Worm (Caenorhabditis elegans) whole organism, L4 larva: ENCODE measurements around the gene srx-12.

Source experiments
- F37D6.2 ChIP-seq: sonication (generic microtip); optimal IDR thresholded peaks from 2 replicates; lab custom pipeline; 2016; ENCODE audit warnings: mild to moderate bottlenecking, missing genetic modification characterization, missing compliant biosample characterization
- ZK546.5 ChIP-seq, 2 experiments: sonication (generic microtip); optimal IDR thresholded peaks; 2 replicates each; lab custom pipeline; 2017; ENCODE audit warnings: missing biosample characterization in 2 of 2, missing genetic modification characterization in 2 of 2
- aha-1 ChIP-seq: fragments of 150-350 bp; peaks from one replicate; lab custom pipeline; 2014; ENCODE audit warnings: missing biosample characterization, missing genetic modification characterization
- ama-1 ChIP-seq: fragments of 150-350 bp; optimal IDR thresholded peaks from 2 replicates; lab custom pipeline; 2014; ENCODE audit warnings: inconsistent platforms, mixed read lengths
- attf-4 ChIP-seq: sonication (generic microtip); optimal IDR thresholded peaks from 3 replicates; lab custom pipeline; 2017; ENCODE audit warnings: missing biosample characterization, missing genetic modification characterization
- ceh-20 ChIP-seq: fragments of 200-800 bp; sonication (Bioruptor generic); IDR thresholded peaks from 2 replicates; pipeline ENCODE4 v1.3.6; 2022; ENCODE audit warnings: missing genetic modification reagents, missing genetic modification characterization, missing compliant biosample characterization
- ceh-28 ChIP-seq: fragments of 150-350 bp; optimal IDR thresholded peaks from 2 replicates; lab custom pipeline; 2014; ENCODE audit warnings: missing biosample characterization, missing genetic modification reagents, missing genetic modification characterization
- ceh-82 ChIP-seq: sonication (generic microtip); optimal IDR thresholded peaks from 2 replicates; lab custom pipeline; 2017; ENCODE audit warnings: missing biosample characterization, missing genetic modification characterization
- ctbp-1 ChIP-seq: fragments of 200-800 bp; sonication (Bioruptor generic); IDR thresholded peaks from 2 replicates; pipeline ENCODE4 v1.3.6; 2022; ENCODE audit warnings: missing genetic modification reagents, missing genetic modification characterization, missing compliant biosample characterization
- dmd-6 ChIP-seq: fragments of 200-800 bp; sonication (Bioruptor generic); IDR thresholded peaks from 2 replicates; pipeline ENCODE4 v1.3.6; 2022; ENCODE audit warnings: missing genetic modification reagents, missing genetic modification characterization, missing compliant biosample characterization
- dpl-1 ChIP-seq: fragments of 150-350 bp; optimal IDR thresholded peaks from 2 replicates; lab custom pipeline; 2014; ENCODE audit warnings: missing biosample characterization, missing genetic modification reagents, missing genetic modification characterization
- duxl-1 ChIP-seq: sonication (generic microtip); optimal IDR thresholded peaks from 2 replicates; lab custom pipeline; 2016; ENCODE audit warnings: mild to moderate bottlenecking, missing genetic modification characterization, moderate library complexity, missing compliant biosample characterization; ENCODE audit not compliant: poor library complexity
- egl-43 ChIP-seq: fragments of 200-800 bp; sonication (Bioruptor generic); IDR thresholded peaks from 2 replicates; pipeline ENCODE4 v1.3.6; 2022; ENCODE audit warnings: missing genetic modification reagents, missing genetic modification characterization, missing compliant biosample characterization
- fkh-10 ChIP-seq: fragments of 150-350 bp; optimal IDR thresholded peaks from 2 replicates; lab custom pipeline; 2014; ENCODE audit warnings: missing biosample characterization, missing genetic modification reagents, missing genetic modification characterization
- fos-1 ChIP-seq: fragments of 150-350 bp; optimal IDR thresholded peaks from 2 replicates; lab custom pipeline; 2014; ENCODE audit warnings: missing biosample characterization, missing genetic modification characterization
- hif-1 ChIP-seq, 2 experiments: sonication (generic microtip); optimal IDR thresholded peaks; 2 replicates each; lab custom pipeline; 2016 to 2017; ENCODE audit warnings: missing compliant biosample characterization in 2 of 2, missing genetic modification characterization in 2 of 2, missing genetic modification reagents in 2 of 2, missing genotype in 2 of 2, mild to moderate bottlenecking in 1 of 2
- hlh-11 ChIP-seq: fragments of 200-800 bp; sonication (Bioruptor generic); optimal IDR thresholded peaks from 2 replicates; lab custom pipeline; 2018; ENCODE audit warnings: mild to moderate bottlenecking, missing genetic modification characterization, missing compliant biosample characterization
- hlh-30 ChIP-seq: sonication (generic microtip); optimal IDR thresholded peaks from 2 replicates; lab custom pipeline; 2017; ENCODE audit warnings: antibody characterized with exemption, mild to moderate bottlenecking, missing genetic modification characterization, missing compliant biosample characterization; ENCODE audit not compliant: insufficient read depth
- hmg-1.1 ChIP-seq: fragments of 200-800 bp; sonication (Bioruptor generic); IDR thresholded peaks from 2 replicates; pipeline ENCODE4 v1.3.6; 2022; ENCODE audit warnings: missing genetic modification reagents, missing genetic modification characterization, missing compliant biosample characterization
- jun-1 ChIP-seq: fragments of 150-350 bp; optimal IDR thresholded peaks from 2 replicates; lab custom pipeline; 2014; ENCODE audit warnings: missing biosample characterization, missing genetic modification reagents, missing genetic modification characterization
- lin-1 ChIP-seq: fragments of 200-800 bp; sonication (Bioruptor generic); IDR thresholded peaks from 2 replicates; pipeline ENCODE4 v1.3.6; 2022; ENCODE audit warnings: missing genetic modification reagents, missing genetic modification characterization, missing compliant biosample characterization
- lin-13 ChIP-seq: fragments of 150-350 bp; optimal IDR thresholded peaks from 2 replicates; lab custom pipeline; 2014; ENCODE audit warnings: missing biosample characterization, missing genetic modification reagents, missing genetic modification characterization
- lin-29 ChIP-seq: fragments of 200-800 bp; sonication (Bioruptor generic); IDR thresholded peaks from 2 replicates; pipeline ENCODE4 v1.3.6; 2022; ENCODE audit warnings: missing genetic modification reagents, missing genetic modification characterization, missing compliant biosample characterization
- lin-38 ChIP-seq: fragments of 200-800 bp; sonication (Bioruptor generic); IDR thresholded peaks from 2 replicates; pipeline ENCODE4 v1.3.6; 2022; ENCODE audit warnings: missing genetic modification reagents, missing genetic modification characterization, missing compliant biosample characterization
- lir-3 ChIP-seq: sonication (generic microtip); optimal IDR thresholded peaks from 2 replicates; lab custom pipeline; 2016; ENCODE audit warnings: mild to moderate bottlenecking, missing genetic modification characterization, missing compliant biosample characterization
- madf-5 ChIP-seq, 2 experiments: fragments of 200-800 bp; sonication (Bioruptor generic); IDR thresholded peaks; 2 replicates each; pipeline ENCODE4 v1.3.6; 2022; ENCODE audit warnings: missing compliant biosample characterization in 2 of 2, missing genetic modification characterization in 2 of 2
- madf-9 ChIP-seq: fragments of 200-800 bp; sonication (Bioruptor generic); conservative IDR thresholded peaks from 2 replicates; pipeline ENCODE4 v1.3.6; 2022; ENCODE audit warnings: missing genetic modification reagents, missing genetic modification characterization, missing compliant biosample characterization
- mdl-1 ChIP-seq, 2 experiments: fragments of 150-350 bp in 1 of 2; sonication (generic microtip) in 1 of 2; optimal IDR thresholded peaks; 2 replicates each; lab custom pipeline; 2014 to 2017; ENCODE audit warnings: missing biosample characterization in 2 of 2, missing genetic modification characterization in 2 of 2
- mep-1 ChIP-seq: fragments of 150-350 bp; sonication (generic microtip); optimal IDR thresholded peaks from 3 replicates; lab custom pipeline; 2014; ENCODE audit warnings: missing biosample characterization, missing genetic modification characterization
- mes-2 ChIP-seq: sonication (generic microtip); optimal IDR thresholded peaks from 2 replicates; lab custom pipeline; 2016; ENCODE audit warnings: missing genotype, mild to moderate bottlenecking, missing genetic modification characterization, missing compliant biosample characterization; ENCODE audit not compliant: poor library complexity, severe bottlenecking
- mxl-3 ChIP-seq: fragments of 200-800 bp; sonication (Bioruptor generic); optimal IDR thresholded peaks from 2 replicates; lab custom pipeline; 2018; ENCODE audit warnings: mild to moderate bottlenecking, missing genetic modification characterization, missing compliant biosample characterization
- nhr-10 ChIP-seq: fragments of 150-350 bp; optimal IDR thresholded peaks from 2 replicates; lab custom pipeline; 2014; ENCODE audit warnings: missing biosample characterization, missing genetic modification characterization
- nhr-102 ChIP-seq: sonication (generic microtip); optimal IDR thresholded peaks from 2 replicates; lab custom pipeline; 2016; ENCODE audit warnings: mild to moderate bottlenecking, missing genetic modification characterization, moderate library complexity, missing compliant biosample characterization
- nhr-11 ChIP-seq: fragments of 150-350 bp; optimal IDR thresholded peaks from 2 replicates; lab custom pipeline; 2014; ENCODE audit warnings: missing biosample characterization, missing genetic modification characterization
- nhr-111 ChIP-seq: fragments of 200-800 bp; sonication (Bioruptor generic); optimal IDR thresholded peaks from 2 replicates; lab custom pipeline; 2018; ENCODE audit warnings: mild to moderate bottlenecking, missing genetic modification characterization, missing compliant biosample characterization
- nhr-25 ChIP-seq: sonication (generic microtip); optimal IDR thresholded peaks from 2 replicates; lab custom pipeline; 2017; ENCODE audit warnings: missing genetic modification characterization, mild to moderate bottlenecking, missing compliant biosample characterization, antibody characterized with exemption, moderate library complexity, borderline replicate concordance; ENCODE audit not compliant: insufficient read depth
- nhr-28 ChIP-seq: fragments of 150-350 bp; optimal IDR thresholded peaks from 2 replicates; lab custom pipeline; 2014; ENCODE audit warnings: missing biosample characterization, missing genetic modification characterization
- nhr-6 ChIP-seq: fragments of 150-350 bp; optimal IDR thresholded peaks from 2 replicates; lab custom pipeline; 2014; ENCODE audit warnings: missing biosample characterization, missing genetic modification characterization
- nhr-77 ChIP-seq: fragments of 150-350 bp; optimal IDR thresholded peaks from 2 replicates; lab custom pipeline; 2014; ENCODE audit warnings: missing biosample characterization, missing genetic modification characterization
- pha-4 ChIP-seq, 2 experiments: fragments of 150-350 bp in 1 of 2; fragments of 200-800 bp in 1 of 2; sonication (Bioruptor generic) in 1 of 2; IDR thresholded peaks in 1 of 2; optimal IDR thresholded peaks in 1 of 2; 2 replicates each; pipeline versions ENCODE4 v1.3.6 to Lab custom; 2014 to 2022; ENCODE audit warnings: missing genetic modification characterization in 2 of 2, missing genetic modification reagents in 2 of 2, missing biosample characterization in 1 of 2, missing compliant biosample characterization in 1 of 2
- php-3 ChIP-seq: fragments of 200-800 bp; sonication (Bioruptor generic); IDR thresholded peaks from 2 replicates; pipeline ENCODE4 v1.3.6; 2022; ENCODE audit warnings: missing genetic modification reagents, missing genetic modification characterization, missing compliant biosample characterization
- pqm-1 ChIP-seq: sonication (generic microtip); optimal IDR thresholded peaks from 2 replicates; lab custom pipeline; 2017; ENCODE audit warnings: missing biosample characterization, missing genetic modification characterization
- rbr-2 ChIP-seq: sonication (generic microtip); optimal IDR thresholded peaks from 2 replicates; lab custom pipeline; 2016; ENCODE audit warnings: missing genotype, missing genetic modification characterization, missing compliant biosample characterization
- saeg-2 ChIP-seq: fragments of 200-800 bp; sonication (Bioruptor generic); IDR thresholded peaks from 2 replicates; pipeline ENCODE4 v1.3.6; 2022; ENCODE audit warnings: missing genetic modification reagents, missing genetic modification characterization, missing compliant biosample characterization
- spr-1 ChIP-seq: sonication (generic microtip); optimal IDR thresholded peaks from 2 replicates; lab custom pipeline; 2016; ENCODE audit warnings: mild to moderate bottlenecking, missing genetic modification characterization, missing compliant biosample characterization
- tag-97 ChIP-seq: fragments of 200-800 bp; sonication (Bioruptor generic); IDR thresholded peaks from 2 replicates; pipeline ENCODE4 v1.3.6; 2022; ENCODE audit warnings: missing genetic modification characterization, missing compliant biosample characterization
- unc-62 ChIP-seq, 3 experiments: fragments of 150-350 bp in 1 of 3; sonication (generic microtip); optimal IDR thresholded peaks in 2 of 3; peaks in 1 of 3; 1 replicate in 1 of 3; 2 replicates in 2 of 3; lab custom pipeline; 2014 to 2017; ENCODE audit warnings: missing biosample characterization in 3 of 3, missing genetic modification characterization in 3 of 3, missing genetic modification reagents in 3 of 3, missing genotype in 1 of 3
- vab-7 ChIP-seq: fragments of 200-800 bp; sonication (Bioruptor generic); IDR thresholded peaks from 2 replicates; pipeline ENCODE4 v1.3.6; 2022; ENCODE audit warnings: missing genetic modification reagents, missing genetic modification characterization, missing compliant biosample characterization
- zag-1 ChIP-seq: fragments of 150-350 bp; optimal IDR thresholded peaks from 2 replicates; lab custom pipeline; 2014; ENCODE audit warnings: missing biosample characterization, missing genetic modification characterization
- zfp-2 ChIP-seq: sonication (generic microtip); optimal IDR thresholded peaks from 2 replicates; lab custom pipeline; 2016; ENCODE audit warnings: mild to moderate bottlenecking, missing genetic modification characterization, missing compliant biosample characterization

Gene srx-12

DNA sequence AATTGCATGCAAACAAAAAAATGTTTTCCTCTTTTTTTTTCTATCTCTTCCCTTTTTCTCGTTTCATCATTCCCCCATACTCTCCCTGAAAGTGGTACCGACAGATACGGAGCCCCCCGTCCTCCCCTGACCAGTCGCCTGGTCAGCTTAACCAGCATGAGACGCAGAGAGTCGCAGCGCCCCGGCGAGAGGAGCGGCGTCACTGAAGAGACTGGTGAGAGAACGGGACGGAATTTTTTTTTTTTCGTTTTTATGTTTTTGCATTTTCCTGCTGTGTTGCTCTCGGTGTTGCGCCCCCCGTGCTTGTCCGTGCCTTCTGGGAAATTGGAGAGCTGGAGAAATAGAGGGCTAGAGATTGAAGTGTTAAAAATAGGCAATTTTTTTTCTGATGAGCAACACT, 24.6 kb downstream of the srx-12 start:
- TF ChIP-seq mep-1 (tag; lab: Kevin White, UChicago) (peak; percentile 84), tag-97 (GFP tag; lab: Robert Waterston, UW) (no peak), saeg-2 (GFP tag; lab: Robert Waterston, UW) (peak; percentile 88), F37D6.2 (tag; lab: Kevin White, UChicago) (peak; percentile 81), lin-38 (GFP tag; lab: Robert Waterston, UW) (peak; percentile 54), unc-62 (GFP tag; optimal IDR thresholded peaks at IDR 0.05 in 1 of 2; lab: Kevin White, UChicago) (peak in 1 of 2 experiments; percentile 51), unc-62 (tag; optimal IDR thresholded peaks at IDR 0.05; lab: Kevin White, UChicago) (no peak), nhr-6 (tag; lab: Kevin White, UChicago) (peak; percentile 52), mdl-1 (tag; optimal IDR thresholded peaks at IDR 0.05; lab: Kevin White, UChicago) (peak; percentile 86 to 94), lin-1 (GFP tag; lab: Robert Waterston, UW) (peak; percentile 51; the same call in 1 of the 2 replicates), hlh-11 (tag; lab: Kevin White, UChicago) (peak; percentile 99), egl-43 (GFP tag; lab: Robert Waterston, UW) (peak; percentile 80), hmg-1.1 (GFP tag; lab: Robert Waterston, UW) (peak; percentile 84), php-3 (peak; percentile 59; the same call in 1 of the 2 replicates), ama-1 (lab: Kevin White, UChicago) (no peak), vab-7 (GFP tag; lab: Robert Waterston, UW) (no peak), nhr-11 (peak; percentile 85), ZK546.5 (tag; optimal IDR thresholded peaks at IDR 0.05; lab: Kevin White, UChicago) (peak in 1 of 2 experiments; percentile 17), rbr-2 (tag; lab: Kevin White, UChicago) (peak; percentile 91), dpl-1 (GFP tag; lab: Kevin White, UChicago) (peak; percentile 56), hif-1 (tag; optimal IDR thresholded peaks at IDR 0.05; lab: Kevin White, UChicago) (peak; percentile 2 to 89), nhr-28 (peak; percentile 54), nhr-10 (tag; lab: Kevin White, UChicago) (peak; percentile 34), jun-1 (no peak), nhr-111 (no peak), hlh-30 (peak; percentile 94), lir-3 (tag; lab: Kevin White, UChicago) (no peak), ceh-28 (no peak), madf-9 (GFP tag; lab: Robert Waterston, UW) (0 out of 2 replicates have a peak, but pooled peaks have one; percentile 26), mes-2 (tag; lab: Kevin White, UChicago) (peak; percentile 67), dmd-6 (peak; percentile 86), spr-1 (peak; percentile 61), aha-1 (tag; lab: Kevin White, UChicago) (peak; percentile 79), nhr-25 (tag; lab: Kevin White, UChicago) (no peak), pqm-1 (tag; lab: Kevin White, UChicago) (peak; percentile 11), attf-4 (peak; percentile 40), duxl-1 (tag; lab: Kevin White, UChicago) (peak; percentile 17), ctbp-1 (GFP tag; lab: Robert Waterston, UW) (peak; percentile 86), fos-1 (no peak), lin-29 (GFP tag; lab: Robert Waterston, UW) (0 out of 2 replicates have a peak, but pooled peaks have one; percentile 15), fkh-10 (GFP tag; lab: Kevin White, UChicago) (peak; percentile 97), pha-4 (GFP tag; IDR thresholded peaks at IDR 0.05; lab: Robert Waterston, UW) (peak; percentile 85), pha-4 (tag; optimal IDR thresholded peaks at IDR 0.05; lab: Kevin White, UChicago) (no peak), madf-5 (GFP tag; IDR thresholded peaks at IDR 0.05; lab: Robert Waterston, UW) (0 out of 4 replicates have a peak, but pooled peaks of 1 of the 2 experiments have one; percentile 35), nhr-77 (tag; lab: Kevin White, UChicago) (peak; percentile 91), nhr-102 (peak; percentile 81), ceh-20 (GFP tag; lab: Robert Waterston, UW) (peak; percentile 90), zfp-2 (no peak), mxl-3 (GFP tag; lab: Kevin White, UChicago) (peak; percentile 23), zag-1 (tag; lab: Kevin White, UChicago) (peak; percentile 43), lin-13 (GFP tag; lab: Kevin White, UChicago) (peak; percentile 67), ceh-82 (tag; lab: Kevin White, UChicago) (no peak)
